Worm (Caenorhabditis elegans) whole organism, early embryonic: ENCODE data around the gene Y48A6B.3.

ENCODE experiments used
- ama-1 ChIP-seq: fragments of 150-350 bp; optimal IDR thresholded peaks from 2 replicates; lab custom pipeline; 2014
- hnd-1 ChIP-seq: sonication (generic microtip); optimal IDR thresholded peaks from 2 replicates; lab custom pipeline; 2016; ENCODE audit warnings: missing genetic modification characterization, missing compliant biosample characterization
- scrt-1 ChIP-seq: fragments of 200-800 bp; sonication (Bioruptor generic); IDR thresholded peaks from 2 replicates; pipeline ENCODE4 v1.3.6; 2022; ENCODE audit warnings: missing genetic modification characterization, missing compliant biosample characterization

- no peak for TF ChIP-seq scrt-1 (GFP tag; lab: Robert Waterston, UW)
- no peak for TF ChIP-seq ama-1
- no peak for TF ChIP-seq hnd-1 (tag; lab: Kevin White, UChicago)
Observed at ce11 chrIII:11012264-11012663, 4.2 kb downstream of the Y48A6B.3 start, which contains the start of gene kvs-4.
